Worm (Caenorhabditis elegans) whole organism, young adult: ENCODE measurements around the gene abu-14.

Experiments used
- F49E8.2 ChIP-seq: sonication (generic microtip); optimal IDR thresholded peaks from 3 replicates; lab custom pipeline; 2017; ENCODE audit warnings: missing genetic modification characterization, mild to moderate bottlenecking, missing compliant biosample characterization, antibody characterized with exemption, moderate library complexity; ENCODE audit not compliant: insufficient read depth
- F57C9.4 ChIP-seq: sonication (generic microtip); optimal IDR thresholded peaks from 2 replicates; lab custom pipeline; 2017; ENCODE audit warnings: mild to moderate bottlenecking, missing genetic modification characterization, missing compliant biosample characterization
- K11D2.4 ChIP-seq: fragments of 200-800 bp; sonication (Bioruptor generic); IDR thresholded peaks from 2 replicates; pipeline ENCODE4 v1.3.6; 2022; ENCODE audit warnings: missing genetic modification reagents, missing genetic modification characterization, missing compliant biosample characterization
- K12H6.12 ChIP-seq: fragments of 200-800 bp; sonication (Bioruptor generic); optimal IDR thresholded peaks from 2 replicates; lab custom pipeline; 2018; ENCODE audit warnings: mild to moderate bottlenecking, missing genetic modification characterization, missing compliant biosample characterization
- Y53F4B.3 ChIP-seq: fragments of 200-800 bp; sonication (Bioruptor generic); IDR thresholded peaks from 2 replicates; pipeline ENCODE4 v1.3.6; 2022; ENCODE audit warnings: missing genetic modification reagents, missing genetic modification characterization, missing compliant biosample characterization
- Y53G8AR.9 ChIP-seq: fragments of 200-800 bp; sonication (Bioruptor generic); conservative IDR thresholded peaks from 2 replicates; pipeline ENCODE4 v1.3.6; 2022; ENCODE audit warnings: missing genetic modification reagents, missing genetic modification characterization, missing compliant biosample characterization
- ama-1 ChIP-seq, 3 experiments: fragments of 150-350 bp in 1 of 3; sonication (generic microtip) in 2 of 3; optimal IDR thresholded peaks; 2 replicates each; lab custom pipeline; 2014 to 2018; ENCODE audit warnings: missing biosample characterization in 2 of 3, missing genetic modification characterization in 2 of 3, missing genetic modification reagents in 2 of 3
- aptf-2 ChIP-seq: fragments of 200-800 bp; sonication (Bioruptor generic); conservative IDR thresholded peaks from 2 replicates; pipeline ENCODE4 v1.3.6; 2022; ENCODE audit warnings: missing genetic modification reagents, missing genetic modification characterization, missing compliant biosample characterization
- atf-7 ChIP-seq: sonication (generic microtip); optimal IDR thresholded peaks from 2 replicates; lab custom pipeline; 2017; ENCODE audit warnings: mild to moderate bottlenecking, missing genetic modification characterization, missing compliant biosample characterization
- athp-1 ChIP-seq: sonication (generic microtip); optimal IDR thresholded peaks from 2 replicates; lab custom pipeline; 2017; ENCODE audit warnings: mild to moderate bottlenecking, missing genetic modification characterization, missing compliant biosample characterization
- attf-3 ChIP-seq: fragments of 200-800 bp; sonication (Bioruptor generic); conservative IDR thresholded peaks from 2 replicates; pipeline ENCODE4 v1.3.6; 2022; ENCODE audit warnings: missing genetic modification reagents, missing genetic modification characterization, missing compliant biosample characterization
- attf-6 ChIP-seq: fragments of 200-800 bp; sonication (Bioruptor generic); IDR thresholded peaks from 2 replicates; pipeline ENCODE4 v1.3.6; 2022; ENCODE audit warnings: missing genetic modification reagents, missing genetic modification characterization, missing compliant biosample characterization
- bed-2 ChIP-seq: fragments of 200-800 bp; sonication (Bioruptor generic); IDR thresholded peaks from 2 replicates; pipeline ENCODE4 v1.3.6; 2022; ENCODE audit warnings: missing genetic modification reagents, missing genetic modification characterization, missing compliant biosample characterization
- ceh-100 ChIP-seq: fragments of 200-800 bp; sonication (Bioruptor generic); IDR thresholded peaks from 2 replicates; pipeline ENCODE4 v1.3.6; 2022; ENCODE audit warnings: missing genetic modification reagents, missing genetic modification characterization, missing compliant biosample characterization
- ceh-40 ChIP-seq: fragments of 200-800 bp; sonication (Bioruptor generic); IDR thresholded peaks from 2 replicates; pipeline ENCODE4 v1.3.6; 2022; ENCODE audit warnings: missing genetic modification characterization, missing compliant biosample characterization
- ceh-58 ChIP-seq: fragments of 200-800 bp; sonication (Bioruptor generic); IDR thresholded peaks from 2 replicates; pipeline ENCODE4 v1.3.6; 2022; ENCODE audit warnings: missing genetic modification characterization, missing compliant biosample characterization
- ets-4 ChIP-seq: fragments of 200-800 bp; sonication (Bioruptor generic); optimal IDR thresholded peaks from 2 replicates; lab custom pipeline; 2018; ENCODE audit warnings: mild to moderate bottlenecking, missing genetic modification characterization, missing compliant biosample characterization
- fkh-3 ChIP-seq: sonication (generic microtip); optimal IDR thresholded peaks from 2 replicates; lab custom pipeline; 2016; ENCODE audit warnings: mild to moderate bottlenecking, missing genetic modification characterization, missing compliant biosample characterization
- hlh-12 ChIP-seq: sonication (generic microtip); optimal IDR thresholded peaks from 2 replicates; lab custom pipeline; 2016; ENCODE audit warnings: missing genetic modification characterization, missing compliant biosample characterization
- hmg-1.2 ChIP-seq: fragments of 200-800 bp; sonication (Bioruptor generic); IDR thresholded peaks from 2 replicates; pipeline ENCODE4 v1.3.6; 2022; ENCODE audit warnings: missing genetic modification reagents, missing genetic modification characterization, missing compliant biosample characterization
- hrde-1 ChIP-seq: sonication (generic microtip); optimal IDR thresholded peaks from 2 replicates; lab custom pipeline; 2016; ENCODE audit warnings: missing genetic modification characterization, mild to moderate bottlenecking, missing compliant biosample characterization, moderate library complexity, missing genotype, missing genetic modification reagents, borderline replicate concordance
- hsf-1 ChIP-seq: fragments of 200-800 bp; sonication (Bioruptor generic); IDR thresholded peaks from 2 replicates; pipeline ENCODE4 v1.3.6; 2022; ENCODE audit warnings: missing genetic modification reagents, missing genetic modification characterization, missing compliant biosample characterization
- lag-1 ChIP-seq: fragments of 200-800 bp; sonication (Bioruptor generic); IDR thresholded peaks from 2 replicates; pipeline ENCODE4 v1.3.6; 2022; ENCODE audit warnings: missing genetic modification reagents, missing genetic modification characterization, missing compliant biosample characterization
- lin-40 ChIP-seq: sonication (generic microtip); optimal IDR thresholded peaks from 2 replicates; lab custom pipeline; 2016; ENCODE audit warnings: missing genetic modification characterization, mild to moderate bottlenecking, missing compliant biosample characterization, missing genotype, missing genetic modification reagents
- lin-54 ChIP-seq: fragments of 200-800 bp; sonication (Bioruptor generic); optimal IDR thresholded peaks from 2 replicates; lab custom pipeline; 2018; ENCODE audit warnings: mild to moderate bottlenecking, missing genetic modification characterization, missing compliant biosample characterization
- madf-6 ChIP-seq: fragments of 200-800 bp; sonication (Bioruptor generic); IDR thresholded peaks from 2 replicates; pipeline ENCODE4 v1.3.6; 2022; ENCODE audit warnings: missing genetic modification reagents, missing genetic modification characterization, missing compliant biosample characterization
- mel-28 ChIP-seq: sonication (generic microtip); optimal IDR thresholded peaks from 2 replicates; lab custom pipeline; 2016; ENCODE audit warnings: borderline replicate concordance, mild to moderate bottlenecking, missing genetic modification characterization, missing compliant biosample characterization
- nfya-2 ChIP-seq: fragments of 200-800 bp; sonication (Bioruptor generic); IDR thresholded peaks from 2 replicates; pipeline ENCODE4 v1.3.6; 2022; ENCODE audit warnings: missing genetic modification reagents, missing genetic modification characterization, missing compliant biosample characterization
- nhr-120 ChIP-seq: fragments of 200-800 bp; sonication (Bioruptor generic); IDR thresholded peaks from 2 replicates; pipeline ENCODE4 v1.3.6; 2022; ENCODE audit warnings: missing genetic modification characterization, missing compliant biosample characterization
- nhr-27 ChIP-seq: fragments of 200-800 bp; sonication (Bioruptor generic); optimal IDR thresholded peaks from 2 replicates; lab custom pipeline; 2018; ENCODE audit warnings: mild to moderate bottlenecking, missing genetic modification characterization, moderate library complexity, missing compliant biosample characterization
- nhr-80 ChIP-seq: sonication (generic microtip); optimal IDR thresholded peaks from 2 replicates; lab custom pipeline; 2016; ENCODE audit warnings: missing genetic modification characterization, missing compliant biosample characterization
- pha-4 ChIP-seq: fragments of 150-350 bp; sonication (generic microtip); optimal IDR thresholded peaks from 2 replicates; lab custom pipeline; 2014; ENCODE audit warnings: missing biosample characterization, missing genetic modification reagents, missing genetic modification characterization
- sdz-38 ChIP-seq: sonication (generic microtip); optimal IDR thresholded peaks from 2 replicates; lab custom pipeline; 2016; ENCODE audit warnings: missing genotype, missing genetic modification characterization, missing compliant biosample characterization
- sptf-2 ChIP-seq: fragments of 200-800 bp; sonication (Bioruptor generic); optimal IDR thresholded peaks from 2 replicates; lab custom pipeline; 2018; ENCODE audit warnings: mild to moderate bottlenecking, missing genetic modification characterization, missing compliant biosample characterization
- tlf-1 ChIP-seq: fragments of 200-800 bp; sonication (Bioruptor generic); optimal IDR thresholded peaks from 2 replicates; lab custom pipeline; 2018; ENCODE audit warnings: mild to moderate bottlenecking, missing genetic modification characterization, missing compliant biosample characterization
- unc-130 ChIP-seq: sonication (generic microtip); optimal IDR thresholded peaks from 2 replicates; lab custom pipeline; 2016; ENCODE audit warnings: missing genetic modification reagents, missing genetic modification characterization, missing compliant biosample characterization
- unc-62 ChIP-seq: fragments of 150-350 bp; optimal IDR thresholded peaks from 2 replicates; lab custom pipeline; 2014; ENCODE audit warnings: missing biosample characterization, missing genetic modification reagents, missing genetic modification characterization
- zim-3 ChIP-seq: sonication (generic microtip); optimal IDR thresholded peaks from 2 replicates; lab custom pipeline; 2017; ENCODE audit warnings: mild to moderate bottlenecking, missing genetic modification characterization, moderate library complexity, missing compliant biosample characterization
- ztf-18 ChIP-seq: sonication (generic microtip); optimal IDR thresholded peaks from 2 replicates; lab custom pipeline; 2016; ENCODE audit warnings: missing genotype, mild to moderate bottlenecking, missing genetic modification characterization, missing compliant biosample characterization
- ztf-25 ChIP-seq: fragments of 200-800 bp; sonication (Bioruptor generic); IDR thresholded peaks from 2 replicates; pipeline ENCODE4 v1.3.6; 2022; ENCODE audit warnings: missing genetic modification reagents, missing genetic modification characterization, missing compliant biosample characterization
- ztf-6 ChIP-seq: fragments of 200-800 bp; sonication (Bioruptor generic); IDR thresholded peaks from 2 replicates; pipeline ENCODE4 v1.3.6; 2022; ENCODE audit warnings: missing genetic modification reagents, missing genetic modification characterization, missing compliant biosample characterization

The abu-14 gene

ce11 chrII:9260026-9260425 is 33.0 kb upstream of the abu-14 start:
- TF ChIP-seq ama-1 (optimal IDR thresholded peaks at IDR 0.05; lab: Kevin White, UChicago) = no peak
- TF ChIP-seq ama-1 (GFP tag; optimal IDR thresholded peaks at IDR 0.05; lab: Kevin White, UChicago) = no peak
- no peak for TF ChIP-seq hlh-12
- no peak for TF ChIP-seq nhr-80
- TF ChIP-seq Y53F4B.3 (GFP tag; lab: Robert Waterston, UW) = no peak
- no peak for TF ChIP-seq sptf-2 (GFP tag; lab: Kevin White, UChicago)
- no peak for TF ChIP-seq tlf-1 (GFP tag; lab: Kevin White, UChicago)

ce11 chrII:9258566-9258965 is 31.6 kb upstream of the abu-14 start:
- no peak for TF ChIP-seq lag-1 (GFP tag; lab: Robert Waterston, UW)
- no peak for TF ChIP-seq K11D2.4 (GFP tag; lab: Robert Waterston, UW)
- TF ChIP-seq K12H6.12 (tag; lab: Kevin White, UChicago) = no peak
- TF ChIP-seq athp-1 = no peak
- no peak for TF ChIP-seq pha-4 (tag; lab: Kevin White, UChicago)
- no peak for TF ChIP-seq ceh-40 (GFP tag; lab: Robert Waterston, UW)
- TF ChIP-seq unc-130 (GFP tag; lab: Kevin White, UChicago) = no peak
- no peak for TF ChIP-seq attf-3 (GFP tag; lab: Robert Waterston, UW)
- TF ChIP-seq ztf-6 (GFP tag; lab: Robert Waterston, UW) = no peak
- no peak for TF ChIP-seq ceh-58 (GFP tag; lab: Robert Waterston, UW)

- no peak for TF ChIP-seq nhr-120 (GFP tag; lab: Robert Waterston, UW)
- no peak for TF ChIP-seq zim-3 (tag; lab: Kevin White, UChicago)
- TF ChIP-seq fkh-3 (tag; lab: Kevin White, UChicago) = no peak
- no peak for TF ChIP-seq ceh-100 (GFP tag; lab: Robert Waterston, UW)
- TF ChIP-seq madf-6 (GFP tag; lab: Robert Waterston, UW) = no peak
- TF ChIP-seq ets-4 (GFP tag; lab: Kevin White, UChicago) = no peak
- no peak for TF ChIP-seq ama-1 (optimal IDR thresholded peaks at IDR 0.05; lab: Kevin White, UChicago)
- no peak for TF ChIP-seq ama-1 (GFP tag; optimal IDR thresholded peaks at IDR 0.05; lab: Kevin White, UChicago)
- TF ChIP-seq hrde-1 (tag; lab: Kevin White, UChicago) = no peak
- no peak for TF ChIP-seq ztf-25
- no peak for TF ChIP-seq nhr-27
- no peak for TF ChIP-seq nfya-2 (GFP tag; lab: Robert Waterston, UW)
Observed at ce11 chrII:9258034-9258556, 31.1 kb upstream of the abu-14 start.

ce11 chrII:9254187-9254586 is 27.2 kb upstream of the abu-14 start, which contains the start of gene nlp-82:
Gene nlp-82, minus strand, starts transcription at chrII:9254287.
- TF ChIP-seq atf-7 (tag; lab: Kevin White, UChicago) = no peak
- no peak for TF ChIP-seq lin-54
- no peak for TF ChIP-seq attf-6 (GFP tag; lab: Robert Waterston, UW)
- TF ChIP-seq lin-40 = no peak
- no peak for TF ChIP-seq Y53F4B.3 (GFP tag; lab: Robert Waterston, UW)
- no peak for TF ChIP-seq aptf-2 (GFP tag; lab: Robert Waterston, UW)
- TF ChIP-seq F49E8.2 (tag; lab: Kevin White, UChicago) = no peak
- no peak for TF ChIP-seq hmg-1.2 (GFP tag; lab: Robert Waterston, UW)
- no peak for TF ChIP-seq F57C9.4 (tag; lab: Kevin White, UChicago)
- no peak for TF ChIP-seq ztf-6 (GFP tag; lab: Robert Waterston, UW)
- TF ChIP-seq unc-62 (GFP tag; lab: Kevin White, UChicago) = no peak
- no peak for TF ChIP-seq mel-28 (tag; lab: Kevin White, UChicago)
- no peak for TF ChIP-seq ztf-18 (tag; lab: Kevin White, UChicago)
- no peak for TF ChIP-seq bed-2
- no peak for TF ChIP-seq sdz-38 (tag; lab: Kevin White, UChicago)
- TF ChIP-seq Y53G8AR.9 = no peak
- no peak for TF ChIP-seq hsf-1 (GFP tag; lab: Robert Waterston, UW)
- TF ChIP-seq, all 124 proteins: peak for 0
